Worm (Caenorhabditis elegans): ENCODE measurements around the gene mfsd-11.
A peak's percentile ranks its signal among the peaks of the same experiment; 100 is the strongest.

The mfsd-11 gene

ce11 chrX:12164047-12164446 lies 10.1 kb upstream of the mfsd-11 start:
- TF ChIP-seq daf-19 (GFP tag; conservative IDR thresholded peaks at IDR 0.05) (no peak), zip-11 (GFP tag; IDR thresholded peaks at IDR 0.05) (no peak), Y5F2A.4 (GFP tag; optimal IDR thresholded peaks at IDR 0.05) (no peak), T20F7.1 (GFP tag; optimal IDR thresholded peaks at IDR 0.05) (no peak), dpl-1 (GFP tag; optimal IDR thresholded peaks at IDR 0.05) (no peak), dmd-6 (GFP tag; IDR thresholded peaks at IDR 0.05) (no peak), pqm-1 (tag; optimal IDR thresholded peaks at IDR 0.05) (no peak)

ce11 chrX:12162659-12163058 lies 8.8 kb upstream of the mfsd-11 start:
- TF ChIP-seq madf-9 (GFP tag; conservative IDR thresholded peaks at IDR 0.05) (no peak), ama-1 (optimal IDR thresholded peaks at IDR 0.05) (no peak), F26F4.8 (GFP tag; conservative IDR thresholded peaks at IDR 0.05) (no peak), pha-4 (GFP tag; IDR thresholded peaks at IDR 0.05) (peak; percentile 12; the same call in 1 of the 2 replicates), pha-4 (tag; optimal IDR thresholded peaks at IDR 0.05) (peak; percentile 83), nhr-42 (GFP tag; IDR thresholded peaks at IDR 0.05) (no peak), D1046.2 (GFP tag; IDR thresholded peaks at IDR 0.05) (no peak), hlh-11 (tag; optimal IDR thresholded peaks at IDR 0.05) (no peak), aha-1 (tag) (peak; percentile 30)

- TF ChIP-seq dmd-6 (GFP tag; IDR thresholded peaks at IDR 0.05), result no peak
- TF ChIP-seq unc-62 (GFP tag; optimal IDR thresholded peaks at IDR 0.05 in 1 of 2), result peak in 1 of 2 experiments; percentile 25
- TF ChIP-seq unc-62 (tag; optimal IDR thresholded peaks at IDR 0.05), result no peak
- TF ChIP-seq ces-1 (GFP tag; optimal IDR thresholded peaks at IDR 0.05), result no peak
- TF ChIP-seq nhr-48 (tag; optimal IDR thresholded peaks at IDR 0.05), result peak; percentile 26
- no peak for TF ChIP-seq ama-1 (optimal IDR thresholded peaks at IDR 0.05)
- TF ChIP-seq hlh-11 (tag; optimal IDR thresholded peaks at IDR 0.05), result peak; percentile 22
- TF ChIP-seq aha-1 (tag), result no peak
Measured at ce11 chrX:12160002-12160690, 6.2 kb upstream of the mfsd-11 start, which contains the start of gene F57G12.2. TSS of gene F57G12.2 (minus strand) at chrX:12160052.

- TF ChIP-seq nhr-11 (tag; optimal IDR thresholded peaks at IDR 0.05) (peak; percentile 5), unc-62 (GFP tag; optimal IDR thresholded peaks at IDR 0.05 in 1 of 2) (peak in 1 of 2 experiments; percentile 15), unc-62 (tag; optimal IDR thresholded peaks at IDR 0.05) (no peak), lin-39 (tag; optimal IDR thresholded peaks at IDR 0.05) (no peak)
Measured at ce11 chrX:12158641-12159040, 4.7 kb upstream of the mfsd-11 start.

ce11 chrX:12149638-12150137 lies 4.2 kb downstream of the mfsd-11 start, which contains the start of gene znf-474:
TSS of gene znf-474 (plus strand) at chrX:12149924.
- peak; percentile 4 for TF ChIP-seq nhr-11 (tag; optimal IDR thresholded peaks at IDR 0.05)
- no peak for TF ChIP-seq aly-2 (tag; optimal IDR thresholded peaks at IDR 0.05)

- TF ChIP-seq aha-1 (tag), result peak; percentile 62
- TF ChIP-seq daf-16 (GFP tag; optimal IDR thresholded peaks at IDR 0.05), result no peak
- TF ChIP-seq daf-16 (tag; optimal IDR thresholded peaks at IDR 0.05), result peak; percentile 90
- no peak for TF ChIP-seq nhr-48 (tag; optimal IDR thresholded peaks at IDR 0.05)
- no peak for TF ChIP-seq nhr-25 (tag; optimal IDR thresholded peaks at IDR 0.05; ENCODE audit: borderline replicate concordance, insufficient read depth)
- peak; percentile 14 for TF ChIP-seq dve-1 (tag; optimal IDR thresholded peaks at IDR 0.05; ENCODE audit: insufficient read depth)
- peak; percentile 49 for TF ChIP-seq hlh-11 (tag; optimal IDR thresholded peaks at IDR 0.05)
- TF ChIP-seq pqm-1 (tag; optimal IDR thresholded peaks at IDR 0.05), result peak; percentile 77
- TF ChIP-seq ZK337.2 (GFP tag; IDR thresholded peaks at IDR 0.05), result no peak
- TF ChIP-seq zag-1 (tag; optimal IDR thresholded peaks at IDR 0.05), result no peak
- TF ChIP-seq spr-1 (tag; optimal IDR thresholded peaks at IDR 0.05), result no peak
- no peak for TF ChIP-seq rbr-2 (tag; optimal IDR thresholded peaks at IDR 0.05)
- TF ChIP-seq dmd-6 (GFP tag; IDR thresholded peaks at IDR 0.05), result peak; percentile 39
- no peak for TF ChIP-seq daf-12 (tag; optimal IDR thresholded peaks at IDR 0.05)
- TF ChIP-seq unc-130 (GFP tag; optimal IDR thresholded peaks at IDR 0.05), result no peak
- peak; percentile 24 for TF ChIP-seq hlh-30 (tag; optimal IDR thresholded peaks at IDR 0.05; ENCODE audit: insufficient read depth)
- TF ChIP-seq nhr-28 (tag; optimal IDR thresholded peaks at IDR 0.05), result peak; percentile 65
- no peak for TF ChIP-seq F49E8.2 (tag; optimal IDR thresholded peaks at IDR 0.05; ENCODE audit: borderline replicate concordance)
- no peak for TF ChIP-seq gei-8 (GFP tag; optimal IDR thresholded peaks at IDR 0.05)
Measured at ce11 chrX:12146453-12147085, 7.3 kb downstream of the mfsd-11 start, which contains the start of gene pycr-1. TSS of gene pycr-1 (plus strand) at chrX:12146832.

All from whole organism, L4 larva.